Worm (Caenorhabditis elegans): ENCODE measurements around the gene srsx-13.

ce11 chrV:4932814-4933213, 50.2 kb downstream of the srsx-13 start, which contains the start of gene C02E7.10:
- TF ChIP-seq ama-1 (optimal IDR thresholded peaks at IDR 0.05) (no peak), elt-1 (tag; optimal IDR thresholded peaks at IDR 0.05) (no peak), nhr-237 (tag; optimal IDR thresholded peaks at IDR 0.05) (no peak), nhr-23 (tag; optimal IDR thresholded peaks at IDR 0.05) (no peak), nhr-77 (tag; optimal IDR thresholded peaks at IDR 0.05) (no peak), nhr-76 (tag; optimal IDR thresholded peaks at IDR 0.05) (no peak), tbx-2 (tag; optimal IDR thresholded peaks at IDR 0.05) (no peak), ceh-82 (tag; optimal IDR thresholded peaks at IDR 0.05) (no peak), unc-62 (GFP tag; optimal IDR thresholded peaks at IDR 0.05) (no peak), elt-2 (tag; optimal IDR thresholded peaks at IDR 0.05) (no peak), jun-1 (tag; optimal IDR thresholded peaks at IDR 0.05) (no peak), nhr-12 (tag; optimal IDR thresholded peaks at IDR 0.05) (no peak), hmg-11 (tag; optimal IDR thresholded peaks at IDR 0.05) (no peak)

Measured in whole organism, L3 larva.